Fruit fly (Drosophila melanogaster) whole organism, embryonic: Measurements from ENCODE around the gene Cpr67Fa1.

Experiments used
- Atf6 ChIP-seq: fragments of 200-800 bp; sonication (Bioruptor generic); IDR thresholded peaks from 2 replicates; pipeline ENCODE4 v1.3.6; 2022; ENCODE audit warnings: missing biosample characterization, missing genetic modification characterization
- Bgb ChIP-seq: fragments of 200-800 bp; sonication (Bioruptor generic); IDR thresholded peaks from 2 replicates; pipeline ENCODE4 v1.3.6; 2022; ENCODE audit warnings: missing biosample characterization, missing genetic modification characterization; ENCODE audit not compliant: partially characterized antibody
- Bteb2 ChIP-seq: fragments of 200-800 bp; sonication (Bioruptor generic); optimal IDR thresholded peaks from 2 replicates; lab custom pipeline; 2016; ENCODE audit warnings: missing biosample characterization, missing genetic modification characterization
- CG10366 ChIP-seq: fragments of 200-800 bp; sonication (Bioruptor generic); IDR thresholded peaks from 2 replicates; pipeline ENCODE4 v1.3.6; 2022; ENCODE audit warnings: missing biosample characterization, missing genetic modification characterization
- CG10543 ChIP-seq: fragments of 200-800 bp; sonication (Bioruptor generic); optimal IDR thresholded peaks from 3 replicates; lab custom pipeline; 2017; ENCODE audit warnings: missing biosample characterization, mild to moderate bottlenecking, missing genetic modification characterization, moderate library complexity
- CG1603 ChIP-seq: fragments of 200-800 bp; sonication (Bioruptor generic); optimal IDR thresholded peaks from 2 replicates; lab custom pipeline; 2019; ENCODE audit warnings: missing biosample characterization, mild to moderate bottlenecking, missing genetic modification characterization, moderate library complexity
- CG17186 ChIP-seq: fragments of 200-800 bp; sonication (Bioruptor generic); optimal IDR thresholded peaks from 3 replicates; lab custom pipeline; 2017; ENCODE audit warnings: missing biosample characterization, missing genetic modification reagents, missing genetic modification characterization
- CG31441 ChIP-seq: fragments of 200-800 bp; sonication (Bioruptor generic); IDR thresholded peaks from 2 replicates; pipeline ENCODE4 v1.3.6; 2022; ENCODE audit warnings: missing biosample characterization, missing genetic modification characterization
- CG32772 ChIP-seq: fragments of 200-800 bp; sonication (Bioruptor generic); IDR thresholded peaks from 2 replicates; pipeline ENCODE4 v1.3.6; 2022; ENCODE audit warnings: missing biosample characterization, missing genetic modification characterization
- CG3281 ChIP-seq: fragments of 200-800 bp; sonication (Bioruptor generic); optimal IDR thresholded peaks from 3 replicates; lab custom pipeline; 2017; ENCODE audit warnings: missing biosample characterization, mild to moderate bottlenecking, missing genetic modification characterization
- CG33213 ChIP-seq: fragments of 200-800 bp; sonication (Bioruptor generic); optimal IDR thresholded peaks from 3 replicates; lab custom pipeline; 2016; ENCODE audit warnings: missing biosample characterization, missing genetic modification characterization
- CG3847 ChIP-seq: fragments of 200-800 bp; sonication (Bioruptor generic); IDR thresholded peaks from 2 replicates; pipeline ENCODE4 v1.3.6; 2022; ENCODE audit warnings: missing biosample characterization, missing genetic modification characterization
- CG4424 ChIP-seq: fragments of 200-800 bp; sonication (Bioruptor generic); optimal IDR thresholded peaks from 3 replicates; lab custom pipeline; 2016; ENCODE audit warnings: missing biosample characterization, missing genetic modification characterization
- CG5180 ChIP-seq: fragments of 200-800 bp; sonication (Bioruptor generic); optimal IDR thresholded peaks from 3 replicates; lab custom pipeline; 2017; ENCODE audit warnings: missing biosample characterization, missing genetic modification characterization, mild to moderate bottlenecking, moderate library complexity, missing genetic modification reagents
- CG5245 ChIP-seq: fragments of 200-800 bp; sonication (Bioruptor generic); optimal IDR thresholded peaks from 3 replicates; lab custom pipeline; 2016; ENCODE audit warnings: missing biosample characterization, missing genetic modification characterization
- CG6813 ChIP-seq: fragments of 200-800 bp; sonication (Bioruptor generic); optimal IDR thresholded peaks from 2 replicates; lab custom pipeline; 2017; ENCODE audit warnings: missing biosample characterization, missing genetic modification characterization, mild to moderate bottlenecking, moderate library complexity, missing genetic modification reagents
- CG8359 ChIP-seq: fragments of 200-800 bp; sonication (Bioruptor generic); optimal IDR thresholded peaks from 2 replicates; lab custom pipeline; 2017; ENCODE audit warnings: missing biosample characterization, mild to moderate bottlenecking, missing genetic modification characterization, borderline replicate concordance
- CG9727 ChIP-seq: fragments of 200-800 bp; sonication (Bioruptor generic); optimal IDR thresholded peaks from 3 replicates; lab custom pipeline; 2017; ENCODE audit warnings: missing biosample characterization, mild to moderate bottlenecking, missing genetic modification characterization
- Deaf1 ChIP-seq: fragments of 200-800 bp; optimal IDR thresholded peaks from 3 replicates; lab custom pipeline; 2019; ENCODE audit warnings: missing biosample characterization, mild to moderate bottlenecking, missing genetic modification characterization, moderate library complexity
- Dip2 ChIP-seq: fragments of 200-800 bp; sonication (Bioruptor generic); IDR thresholded peaks from 2 replicates; pipeline ENCODE4 v1.3.6; 2022; ENCODE audit warnings: missing biosample characterization, missing genetic modification characterization
- Dll ChIP-seq: fragments of 200-800 bp; sonication (Bioruptor generic); IDR thresholded peaks from 4 replicates; pipeline ENCODE4 v1.3.6; 2022; ENCODE audit warnings: missing biosample characterization, missing genetic modification characterization; ENCODE audit not compliant: partially characterized antibody
- HLH4C ChIP-seq: fragments of 200-800 bp; sonication (Bioruptor generic); IDR thresholded peaks from 3 replicates; pipeline ENCODE4 v1.3.6; 2022; ENCODE audit warnings: missing biosample characterization, missing genetic modification characterization; ENCODE audit not compliant: partially characterized antibody
- HmgD ChIP-seq: fragments of 200-800 bp; sonication (Bioruptor generic); optimal IDR thresholded peaks from 3 replicates; lab custom pipeline; 2016; ENCODE audit warnings: missing biosample characterization, missing genetic modification characterization
- Med ChIP-seq: fragments of 200-800 bp; sonication (Bioruptor generic); peaks from one replicate; lab custom pipeline; 2016; ENCODE audit warnings: missing biosample characterization, missing genetic modification characterization, mild to moderate bottlenecking, inconsistent platforms, moderate library complexity
- NC2β ChIP-seq: fragments of 200-800 bp; sonication (Bioruptor generic); optimal IDR thresholded peaks from 2 replicates; lab custom pipeline; 2016; ENCODE audit warnings: missing biosample characterization, missing genetic modification characterization
- Nf-YA ChIP-seq: fragments of 200-800 bp; sonication (Bioruptor generic); IDR thresholded peaks from 2 replicates; pipeline ENCODE4 v1.3.6; 2022; ENCODE audit warnings: missing biosample characterization, missing genetic modification characterization
- Side ChIP-seq: fragments of 200-800 bp; sonication (Bioruptor generic); optimal IDR thresholded peaks from 2 replicates; lab custom pipeline; 2016; ENCODE audit warnings: missing biosample characterization, missing genetic modification characterization
- TFAM ChIP-seq: fragments of 200-800 bp; sonication (Bioruptor generic); optimal IDR thresholded peaks from 2 replicates; lab custom pipeline; 2017; ENCODE audit warnings: missing biosample characterization, missing genetic modification characterization, inconsistent platforms
- ash1 ChIP-seq: fragments of 200-800 bp; sonication (Bioruptor generic); optimal IDR thresholded peaks from 2 replicates; lab custom pipeline; 2018; ENCODE audit warnings: missing biosample characterization, mild to moderate bottlenecking, missing genetic modification characterization
- corto ChIP-seq: fragments of 200-800 bp; sonication (Bioruptor generic); optimal IDR thresholded peaks from 2 replicates; lab custom pipeline; 2016; ENCODE audit warnings: missing biosample characterization, mild to moderate bottlenecking, missing genetic modification characterization, moderate library complexity
- crc ChIP-seq: fragments of 200-800 bp; sonication (Bioruptor generic); optimal IDR thresholded peaks from 2 replicates; lab custom pipeline; 2016; ENCODE audit warnings: missing biosample characterization, missing genetic modification characterization
- disco-r ChIP-seq: fragments of 200-800 bp; sonication (Bioruptor generic); optimal IDR thresholded peaks from 2 replicates; lab custom pipeline; 2016; ENCODE audit warnings: missing biosample characterization, missing genetic modification characterization
- exex ChIP-seq: fragments of 200-800 bp; sonication (Bioruptor generic); optimal IDR thresholded peaks from 4 replicates; lab custom pipeline; 2018; ENCODE audit warnings: missing biosample characterization, mild to moderate bottlenecking, missing genetic modification characterization, moderate library complexity
- fd3F ChIP-seq: fragments of 200-800 bp; sonication (Bioruptor generic); optimal IDR thresholded peaks from 2 replicates; lab custom pipeline; 2018; ENCODE audit warnings: missing biosample characterization, mild to moderate bottlenecking, missing genetic modification characterization, moderate library complexity
- hkb ChIP-seq, 2 experiments: fragments of 200-800 bp in 1 of 2; fragments of >200 bp in 1 of 2; sonication (Bioruptor generic) in 1 of 2; IDR thresholded peaks in 1 of 2; optimal IDR thresholded peaks in 1 of 2; 2 replicates each; pipeline versions ENCODE4 v1.3.6 to Lab custom; 2017 to 2022; ENCODE audit warnings: missing biosample characterization in 1 of 2, missing genetic modification characterization in 1 of 2
- hth ChIP-seq: fragments of >200 bp; optimal IDR thresholded peaks from 2 replicates; lab custom pipeline; 2017; ENCODE audit warnings: inconsistent platforms
- nmo ChIP-seq: fragments of 200-800 bp; sonication (Bioruptor generic); optimal IDR thresholded peaks from 2 replicates; lab custom pipeline; 2018; ENCODE audit warnings: missing biosample characterization, mild to moderate bottlenecking, missing genetic modification characterization, moderate library complexity
- otp ChIP-seq: fragments of 200-800 bp; sonication (Bioruptor generic); IDR thresholded peaks from 3 replicates; pipeline ENCODE4, ENCODE4 v1.3.6; 2022; ENCODE audit warnings: missing biosample characterization, missing genetic modification characterization
- ro ChIP-seq: fragments of 200-800 bp; sonication (Bioruptor generic); IDR thresholded peaks from 2 replicates; pipeline ENCODE4 v1.3.6; 2022; ENCODE audit warnings: missing biosample characterization, missing genetic modification characterization
- sens ChIP-seq: fragments of 200-800 bp; sonication (Bioruptor generic); peaks from one replicate; lab custom pipeline; 2016; ENCODE audit warnings: missing biosample characterization, missing genetic modification characterization
- seq ChIP-seq: fragments of 200-800 bp; sonication (Bioruptor generic); IDR thresholded peaks from 2 replicates; pipeline ENCODE4 v1.3.6; 2022; ENCODE audit warnings: missing biosample characterization, missing genetic modification characterization
- shn ChIP-seq: fragments of 200-800 bp; sonication (Bioruptor generic); optimal IDR thresholded peaks from 3 replicates; lab custom pipeline; 2016; ENCODE audit warnings: missing biosample characterization, missing genetic modification characterization
- sim ChIP-seq: fragments of 200-800 bp; sonication (Bioruptor generic); IDR thresholded peaks from 2 replicates; pipeline ENCODE4 v1.3.6; 2022; ENCODE audit warnings: missing biosample characterization, missing genetic modification characterization
- so ChIP-seq: fragments of 200-800 bp; sonication (Bioruptor generic); IDR thresholded peaks from 3 replicates; pipeline ENCODE4 v1.3.6; 2022; ENCODE audit warnings: missing biosample characterization, missing genetic modification characterization
- tll ChIP-seq, 2 experiments: fragments of 200-800 bp in 1 of 2; fragments of >200 bp in 1 of 2; sonication (Bioruptor generic) in 1 of 2; optimal IDR thresholded peaks; 2 replicates each; lab custom pipeline; 2017 to 2019; ENCODE audit warnings: missing biosample characterization in 2 of 2, missing genetic modification characterization in 2 of 2, mild to moderate bottlenecking in 1 of 2, moderate library complexity in 1 of 2
- twi ChIP-seq: fragments of 200-800 bp; optimal IDR thresholded peaks from 2 replicates; lab custom pipeline; 2019; ENCODE audit warnings: missing biosample characterization, mild to moderate bottlenecking, missing genetic modification characterization, moderate library complexity
- yki ChIP-seq: fragments of >200 bp; optimal IDR thresholded peaks from 3 replicates; lab custom pipeline; 2018

The Cpr67Fa1 gene

dm6 chr3L:10858569-10858968 lies 31.2 kb upstream of the Cpr67Fa1 start (continued):
- no peak for TF ChIP-seq CG10366
- no peak for TF ChIP-seq Dip2 (GFP tag; lab: Robert Waterston, UW)
- TF ChIP-seq crc (GFP tag; lab: Kevin White, UChicago): no peak
- TF ChIP-seq CG5245 (GFP tag; lab: Kevin White, UChicago): no peak
- no peak for TF ChIP-seq ro (GFP tag; lab: Robert Waterston, UW)
- peak; percentile 38 for TF ChIP-seq CG9727 (GFP tag; lab: Kevin White, UChicago)
- no peak for TF ChIP-seq corto (GFP tag; lab: Kevin White, UChicago)
- TF ChIP-seq CG8359 (GFP tag; lab: Kevin White, UChicago): no peak
- peak; percentile 82 for TF ChIP-seq sens (GFP tag; lab: Kevin White, UChicago)
- no peak for TF ChIP-seq hkb (optimal IDR thresholded peaks at IDR 0.05; lab: Kevin White, UChicago)
- no peak for TF ChIP-seq hkb (GFP tag; IDR thresholded peaks at IDR 0.05; lab: Robert Waterston, UW)
- TF ChIP-seq Med (GFP tag; lab: Kevin White, UChicago): no peak
- TF ChIP-seq disco-r (GFP tag; lab: Kevin White, UChicago): no peak
- TF ChIP-seq fd3F (GFP tag; lab: Kevin White, UChicago): no peak
- no peak for TF ChIP-seq exex (tag; lab: Kevin White, UChicago)
- no peak for TF ChIP-seq sim (GFP tag; lab: Robert Waterston, UW)
- 0 out of 2 replicates have a peak, but pooled peaks have one; percentile 11 for TF ChIP-seq CG31441 (GFP tag; lab: Robert Waterston, UW)
- no peak for TF ChIP-seq TFAM (GFP tag; lab: Kevin White, UChicago)
- no peak for TF ChIP-seq NC2β (GFP tag; lab: Kevin White, UChicago)

- TF ChIP-seq Bgb (peak; percentile 22; the same call in 1 of the 2 replicates), tll (GFP tag; optimal IDR thresholded peaks at IDR 0.05; lab: Kevin White, UChicago) (peak in 1 of 2 experiments; percentile 5), CG10543 (GFP tag; lab: Kevin White, UChicago) (peak; percentile 6), so (0 out of 3 replicates have a peak, but pooled peaks have one; percentile 31), Bteb2 (GFP tag; lab: Kevin White, UChicago) (no peak), CG32772 (GFP tag; lab: Robert Waterston, UW) (no peak), CG33213 (GFP tag; lab: Kevin White, UChicago) (no peak), CG9727 (GFP tag; lab: Kevin White, UChicago) (peak; percentile 2), HLH4C (GFP tag; lab: Robert Waterston, UW) (no peak), Deaf1 (tag; lab: Kevin White, UChicago) (peak; percentile 78), Side (GFP tag; lab: Kevin White, UChicago) (peak; percentile 37), CG3847 (GFP tag; lab: Robert Waterston, UW) (no peak), otp (GFP tag; lab: Robert Waterston, UW) (0 out of 3 replicates have a peak, but pooled peaks have one; percentile 32), seq (GFP tag; lab: Robert Waterston, UW) (no peak), ash1 (GFP tag; lab: Kevin White, UChicago) (peak; percentile 62), Atf6 (GFP tag; lab: Robert Waterston, UW) (0 out of 2 replicates have a peak, but pooled peaks have one; percentile 41), Med (GFP tag; lab: Kevin White, UChicago) (peak; percentile 73), Nf-YA (GFP tag; lab: Robert Waterston, UW) (0 out of 2 replicates have a peak, but pooled peaks have one; percentile 12), twi (tag; lab: Kevin White, UChicago) (peak; percentile 61), nmo (GFP tag; lab: Kevin White, UChicago) (no peak), CG4424 (GFP tag; lab: Kevin White, UChicago) (peak; percentile 33), CG6813 (GFP tag; lab: Kevin White, UChicago) (no peak), CG5180 (peak; percentile 49), Dll (GFP tag; lab: Robert Waterston, UW) (0 out of 4 replicates have a peak, but pooled peaks have one; percentile 25), CG1603 (peak; percentile 25), CG17186 (no peak), yki (lab: Kevin White, UChicago) (no peak), CG3281 (peak; percentile 11), hkb (optimal IDR thresholded peaks at IDR 0.05; lab: Kevin White, UChicago) (no peak), hkb (GFP tag; IDR thresholded peaks at IDR 0.05; lab: Robert Waterston, UW) (0 out of 2 replicates have a peak, but pooled peaks have one; percentile 7), shn (GFP tag; lab: Kevin White, UChicago) (peak; percentile 8), HmgD (GFP tag; lab: Kevin White, UChicago) (peak; percentile 23), hth (lab: Kevin White, UChicago) (no peak)
Measured at dm6 chr3L:10860042-10860643, 29.6 kb upstream of the Cpr67Fa1 start.
